Fruit fly (Drosophila melanogaster) whole organism, embryonic: ENCODE measurements around the gene egh.

Experiments
- BtbVII ChIP-seq: fragments of 200-800 bp; sonication (Bioruptor generic); optimal IDR thresholded peaks from 3 replicates; lab custom pipeline; 2017; ENCODE audit warnings: missing biosample characterization, mild to moderate bottlenecking, missing genetic modification characterization
- CG10147 ChIP-seq: fragments of 200-800 bp; sonication (Bioruptor generic); optimal IDR thresholded peaks from 2 replicates; lab custom pipeline; 2019; ENCODE audit warnings: missing biosample characterization, mild to moderate bottlenecking, missing genetic modification characterization, moderate library complexity
- CG11398 ChIP-seq: fragments of 200-800 bp; sonication (Bioruptor generic); optimal IDR thresholded peaks from 2 replicates; lab custom pipeline; 2016; ENCODE audit warnings: missing biosample characterization, missing genetic modification characterization
- CG11695 ChIP-seq: fragments of 200-800 bp; sonication (Bioruptor generic); IDR thresholded peaks from 3 replicates; pipeline ENCODE4 v1.3.6; 2022; ENCODE audit warnings: missing biosample characterization, missing genetic modification characterization
- CG14050 ChIP-seq: fragments of 200-800 bp; sonication (Bioruptor generic); IDR thresholded peaks from 3 replicates; pipeline ENCODE4 v1.3.6; 2022; ENCODE audit warnings: missing biosample characterization, missing genetic modification characterization
- CG14965 ChIP-seq: fragments of 200-800 bp; sonication (Bioruptor generic); optimal IDR thresholded peaks from 2 replicates; lab custom pipeline; 2016; ENCODE audit warnings: missing biosample characterization, missing genetic modification characterization, borderline replicate concordance
- CG17186 ChIP-seq: fragments of 200-800 bp; sonication (Bioruptor generic); optimal IDR thresholded peaks from 3 replicates; lab custom pipeline; 2017; ENCODE audit warnings: missing biosample characterization, missing genetic modification reagents, missing genetic modification characterization
- CG17568 ChIP-seq: fragments of 200-800 bp; sonication (Bioruptor generic); optimal IDR thresholded peaks from 2 replicates; lab custom pipeline; 2018; ENCODE audit warnings: missing biosample characterization, mild to moderate bottlenecking, missing genetic modification characterization, moderate library complexity
- CG1792 ChIP-seq: fragments of 200-800 bp; sonication (Bioruptor generic); optimal IDR thresholded peaks from 2 replicates; lab custom pipeline; 2016; ENCODE audit warnings: missing biosample characterization, missing genetic modification characterization
- CG1832 ChIP-seq: fragments of 200-800 bp; sonication (Bioruptor generic); optimal IDR thresholded peaks from 2 replicates; lab custom pipeline; 2017; ENCODE audit warnings: missing biosample characterization, mild to moderate bottlenecking, missing genetic modification characterization, inconsistent platforms
- CG32772 ChIP-seq: fragments of 200-800 bp; sonication (Bioruptor generic); IDR thresholded peaks from 2 replicates; pipeline ENCODE4 v1.3.6; 2022; ENCODE audit warnings: missing biosample characterization, missing genetic modification characterization
- CG3838 ChIP-seq: fragments of 200-800 bp; sonication (Bioruptor generic); optimal IDR thresholded peaks from 3 replicates; lab custom pipeline; 2016; ENCODE audit warnings: missing biosample characterization, missing genetic modification characterization
- CG43689 ChIP-seq: fragments of 200-800 bp; sonication (Bioruptor generic); IDR thresholded peaks from 2 replicates; pipeline ENCODE4 v1.3.6; 2022; ENCODE audit warnings: missing biosample characterization, missing genetic modification characterization
- CG6654 ChIP-seq: fragments of 200-800 bp; sonication (Bioruptor generic); optimal IDR thresholded peaks from 2 replicates; lab custom pipeline; 2017; ENCODE audit warnings: missing biosample characterization, mild to moderate bottlenecking, missing genetic modification characterization
- CG6683 ChIP-seq: fragments of 200-800 bp; sonication (Bioruptor generic); optimal IDR thresholded peaks from 2 replicates; lab custom pipeline; 2017; ENCODE audit warnings: missing biosample characterization, mild to moderate bottlenecking, missing genetic modification characterization, missing genetic modification reagents
- CG8281 ChIP-seq: fragments of 200-800 bp; sonication (Bioruptor generic); optimal IDR thresholded peaks from 2 replicates; lab custom pipeline; 2018; ENCODE audit warnings: missing biosample characterization, mild to moderate bottlenecking, missing genetic modification characterization, moderate library complexity
- CG9797 ChIP-seq: fragments of 200-800 bp; sonication (Bioruptor generic); optimal IDR thresholded peaks from 3 replicates; lab custom pipeline; 2018; ENCODE audit warnings: missing biosample characterization, mild to moderate bottlenecking, missing genetic modification characterization
- Chrac-16 ChIP-seq: fragments of 200-800 bp; sonication (Bioruptor generic); optimal IDR thresholded peaks from 3 replicates; lab custom pipeline; 2016; ENCODE audit warnings: missing biosample characterization, missing genetic modification characterization
- Dref ChIP-seq: fragments of 200-800 bp; sonication (Bioruptor generic); IDR thresholded peaks from 2 replicates; pipeline ENCODE4 v1.3.6; 2022; ENCODE audit warnings: missing biosample characterization, missing genetic modification characterization
- ERR ChIP-seq: fragments of 200-800 bp; sonication (Bioruptor generic); optimal IDR thresholded peaks from 2 replicates; lab custom pipeline; 2016; ENCODE audit warnings: missing biosample characterization, missing genetic modification characterization
- Eip74EF ChIP-seq, 2 experiments: fragments of 200-800 bp in 1 of 2; fragments of >200 bp in 1 of 2; sonication (Bioruptor generic) in 1 of 2; optimal IDR thresholded peaks; 2 replicates each; lab custom pipeline; 2017 to 2019; ENCODE audit warnings: missing biosample characterization in 2 of 2, missing genetic modification characterization in 2 of 2, mild to moderate bottlenecking in 1 of 2, moderate library complexity in 1 of 2
- Ets97D ChIP-seq: fragments of 200-800 bp; sonication (Bioruptor generic); optimal IDR thresholded peaks from 3 replicates; lab custom pipeline; 2016; ENCODE audit warnings: missing biosample characterization, missing genetic modification characterization
- NC2β ChIP-seq: fragments of 200-800 bp; sonication (Bioruptor generic); optimal IDR thresholded peaks from 2 replicates; lab custom pipeline; 2016; ENCODE audit warnings: missing biosample characterization, missing genetic modification characterization
- Nf-YA ChIP-seq: fragments of 200-800 bp; sonication (Bioruptor generic); IDR thresholded peaks from 2 replicates; pipeline ENCODE4 v1.3.6; 2022; ENCODE audit warnings: missing biosample characterization, missing genetic modification characterization
- Opbp ChIP-seq: fragments of 200-800 bp; sonication (Bioruptor generic); IDR thresholded peaks from 3 replicates; pipeline ENCODE4 v1.3.6; 2022; ENCODE audit warnings: missing biosample characterization, missing genetic modification characterization; ENCODE audit not compliant: partially characterized antibody
- Six4 ChIP-seq: fragments of 200-800 bp; sonication (Bioruptor generic); optimal IDR thresholded peaks from 2 replicates; lab custom pipeline; 2016; ENCODE audit warnings: missing biosample characterization, missing genetic modification characterization
- Spps ChIP-seq: fragments of 200-800 bp; sonication (Bioruptor generic); optimal IDR thresholded peaks from 2 replicates; lab custom pipeline; 2018; ENCODE audit warnings: missing biosample characterization, mild to moderate bottlenecking, missing genetic modification characterization
- Sry-β ChIP-seq: fragments of 200-800 bp; sonication (Bioruptor generic); optimal IDR thresholded peaks from 2 replicates; lab custom pipeline; 2018; ENCODE audit warnings: missing biosample characterization, mild to moderate bottlenecking, missing genetic modification characterization, moderate library complexity
- cad ChIP-seq: fragments of >200 bp; optimal IDR thresholded peaks from 2 replicates; lab custom pipeline; 2017; ENCODE audit warnings: missing biosample characterization, missing genetic modification characterization
- chn ChIP-seq: fragments of 200-800 bp; sonication (Bioruptor generic); optimal IDR thresholded peaks from 2 replicates; lab custom pipeline; 2016; ENCODE audit warnings: missing biosample characterization, missing genetic modification characterization
- ci ChIP-seq: fragments of 200-800 bp; sonication (Bioruptor generic); IDR thresholded peaks from 3 replicates; pipeline ENCODE4 v1.3.6; 2022; ENCODE audit warnings: missing biosample characterization, missing genetic modification characterization
- dati ChIP-seq: fragments of 200-800 bp; sonication (Bioruptor generic); IDR thresholded peaks from 2 replicates; pipeline ENCODE4 v1.3.6; 2022; ENCODE audit warnings: missing biosample characterization, missing genetic modification characterization
- dimm ChIP-seq: fragments of 200-800 bp; sonication (Bioruptor generic); IDR thresholded peaks from 2 replicates; pipeline ENCODE4 v1.3.6; 2022; ENCODE audit warnings: missing biosample characterization, missing genetic modification characterization
- dpn ChIP-seq, 2 experiments: fragments of 200-800 bp; sonication (Bioruptor generic); optimal IDR thresholded peaks; 3 replicates each; lab custom pipeline; 2016; ENCODE audit warnings: missing biosample characterization in 2 of 2, missing genetic modification characterization in 2 of 2
- eyg ChIP-seq: fragments of 200-800 bp; sonication (Bioruptor generic); optimal IDR thresholded peaks from 3 replicates; lab custom pipeline; 2016; ENCODE audit warnings: missing biosample characterization, missing genetic modification characterization
- fd102C ChIP-seq: fragments of 200-800 bp; sonication (Bioruptor generic); optimal IDR thresholded peaks from 2 replicates; lab custom pipeline; 2018; ENCODE audit warnings: missing biosample characterization, mild to moderate bottlenecking, missing genetic modification characterization, moderate library complexity
- fru ChIP-seq: fragments of >200 bp; optimal IDR thresholded peaks from 2 replicates; lab custom pipeline; 2017
- gce ChIP-seq: fragments of 200-800 bp; sonication (Bioruptor generic); IDR thresholded peaks from 3 replicates; pipeline ENCODE4 v1.3.6; 2022; ENCODE audit warnings: missing biosample characterization, missing genetic modification characterization
- hb ChIP-seq: fragments of 200-800 bp; sonication (Bioruptor generic); IDR thresholded peaks from 3 replicates; pipeline ENCODE4 v1.3.6; 2022; ENCODE audit warnings: missing biosample characterization, missing genetic modification characterization; ENCODE audit not compliant: partially characterized antibody
- ind ChIP-seq: fragments of 200-800 bp; sonication (Bioruptor generic); optimal IDR thresholded peaks from 3 replicates; lab custom pipeline; 2016; ENCODE audit warnings: missing biosample characterization, missing genetic modification characterization
- inv ChIP-seq: fragments of 200-800 bp; sonication (Bioruptor generic); IDR thresholded peaks from 2 replicates; pipeline ENCODE4 v1.3.6; 2022; ENCODE audit warnings: missing biosample characterization, missing genetic modification characterization; ENCODE audit not compliant: partially characterized antibody
- ken ChIP-seq: fragments of 200-800 bp; sonication (Bioruptor generic); IDR thresholded peaks from 3 replicates; pipeline ENCODE4 v1.3.6; 2022; ENCODE audit warnings: missing biosample characterization, missing genetic modification characterization
- maf-S ChIP-seq: fragments of 200-800 bp; sonication (Bioruptor generic); optimal IDR thresholded peaks from 2 replicates; lab custom pipeline; 2016; ENCODE audit warnings: missing biosample characterization, missing genetic modification characterization
- repo ChIP-seq: fragments of 200-800 bp; sonication (Bioruptor generic); optimal IDR thresholded peaks from 2 replicates; lab custom pipeline; 2016; ENCODE audit warnings: missing biosample characterization, missing genetic modification characterization
- sima ChIP-seq: fragments of 200-800 bp; sonication (Bioruptor generic); optimal IDR thresholded peaks from 2 replicates; lab custom pipeline; 2016; ENCODE audit warnings: missing biosample characterization, missing genetic modification characterization
- sr ChIP-seq: fragments of 200-800 bp; sonication (Bioruptor generic); IDR thresholded peaks from 3 replicates; pipeline ENCODE4 v1.3.6; 2022; ENCODE audit warnings: missing biosample characterization, missing genetic modification characterization
- tup ChIP-seq: fragments of 200-800 bp; sonication (Bioruptor generic); optimal IDR thresholded peaks from 2 replicates; lab custom pipeline; 2016; ENCODE audit warnings: missing biosample characterization, mild to moderate bottlenecking, missing genetic modification characterization, moderate library complexity
- tx ChIP-seq: fragments of 200-800 bp; sonication (Bioruptor generic); optimal IDR thresholded peaks from 2 replicates; lab custom pipeline; 2016; ENCODE audit warnings: missing biosample characterization, missing genetic modification characterization
- z ChIP-seq: fragments of 200-800 bp; sonication (Bioruptor generic); IDR thresholded peaks from 3 replicates; pipeline ENCODE4 v1.3.6; 2022; ENCODE audit warnings: missing biosample characterization, missing genetic modification characterization
- zfh1 ChIP-seq: fragments of 200-800 bp; sonication (Bioruptor generic); IDR thresholded peaks from 3 replicates; pipeline ENCODE4 v1.3.6; 2022; ENCODE audit warnings: missing biosample characterization, missing genetic modification characterization

The egh gene

DNA sequence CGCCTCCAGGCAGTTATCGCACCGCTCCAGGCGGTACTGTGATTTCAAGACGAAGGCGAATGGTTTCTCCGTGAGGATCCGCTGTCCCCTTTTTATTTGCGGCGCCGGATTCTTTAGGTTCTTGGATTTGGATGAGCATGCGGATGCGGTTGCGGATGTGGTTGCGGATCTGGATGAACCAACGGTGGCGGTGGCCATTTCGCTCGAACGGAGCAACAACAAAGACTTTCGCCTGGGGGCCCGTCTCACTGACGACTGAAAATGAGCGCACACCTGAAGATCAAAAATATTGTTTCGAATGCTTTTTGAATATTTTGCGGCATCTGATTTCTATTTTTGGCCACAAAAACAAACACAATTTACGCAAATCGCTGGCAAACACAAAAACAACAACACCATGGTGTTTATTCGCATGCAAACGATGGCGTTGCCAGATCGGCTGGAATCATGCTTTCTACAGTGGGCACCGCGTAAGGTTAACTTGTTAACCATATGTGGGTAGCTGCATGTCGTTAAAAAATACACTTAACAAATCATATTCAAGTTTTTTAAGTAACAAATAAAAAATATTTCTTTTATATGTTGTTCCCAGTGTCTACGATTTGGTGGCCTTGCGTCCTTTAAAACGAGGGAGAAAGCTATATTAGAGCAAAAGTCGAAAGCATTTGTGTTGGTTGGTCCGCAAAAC, 20.3 kb downstream of the egh start, which contains the start of gene Smyd3 (continued):
- peak; percentile 59 for TF ChIP-seq CG6683
- TF ChIP-seq CG1792 (GFP tag; lab: Kevin White, UChicago): peak; percentile 46
- TF ChIP-seq repo (GFP tag; lab: Kevin White, UChicago): peak; percentile 21
- TF ChIP-seq cad (GFP tag; lab: Kevin White, UChicago): no peak
- TF ChIP-seq Spps: peak; percentile 40
- TF ChIP-seq dati (GFP tag; lab: Robert Waterston, UW): peak; percentile 56; the same call in 1 of the 2 replicates
- TF ChIP-seq CG3838 (GFP tag; lab: Kevin White, UChicago): peak; percentile 50
- TF ChIP-seq CG14965 (GFP tag; lab: Kevin White, UChicago): no peak
- TF ChIP-seq z: no peak
- TF ChIP-seq sr (GFP tag; lab: Robert Waterston, UW): peak; percentile 31; the same call in 1 of the 3 replicates
- peak; percentile 48 for TF ChIP-seq tx (GFP tag; lab: Kevin White, UChicago)
- TF ChIP-seq ERR (GFP tag; lab: Kevin White, UChicago): peak; percentile 65
- TF ChIP-seq eyg: peak; percentile 62
- no peak for TF ChIP-seq Eip74EF (GFP tag; optimal IDR thresholded peaks at IDR 0.05; lab: Kevin White, UChicago)
- peak; percentile 87 for TF ChIP-seq zfh1 (GFP tag; lab: Robert Waterston, UW)
- TF ChIP-seq ken (GFP tag; lab: Robert Waterston, UW): peak; percentile 75; the same call in 2 of the 3 replicates
- TF ChIP-seq maf-S (GFP tag; lab: Kevin White, UChicago): peak; percentile 53
- TF ChIP-seq CG1832 (GFP tag; lab: Kevin White, UChicago): no peak
- peak; percentile 39 for TF ChIP-seq CG11398 (GFP tag; lab: Kevin White, UChicago)
- peak; percentile 53 for TF ChIP-seq tup (GFP tag; lab: Kevin White, UChicago)
- no peak for TF ChIP-seq fd102C
- peak; percentile 65 for TF ChIP-seq Ets97D (GFP tag; lab: Kevin White, UChicago)
- TF ChIP-seq CG32772: peak; percentile 73
- TF ChIP-seq dimm (GFP tag; lab: Robert Waterston, UW): no peak
- TF ChIP-seq CG6654 (GFP tag; lab: Kevin White, UChicago): peak; percentile 32
- peak; percentile 74 for TF ChIP-seq NC2β (GFP tag; lab: Kevin White, UChicago)
- TF ChIP-seq Chrac-16 (GFP tag; lab: Kevin White, UChicago): peak; percentile 80
- peak; percentile 72 for TF ChIP-seq CG14050 (GFP tag; lab: Robert Waterston, UW)
- 0 out of 3 replicates have a peak, but pooled peaks have one; percentile 49 for TF ChIP-seq gce (GFP tag; lab: Robert Waterston, UW)
- 0 out of 2 replicates have a peak, but pooled peaks have one; percentile 26 for TF ChIP-seq Dref
- peak; percentile 76 for TF ChIP-seq chn
- peak; percentile 80 to 81 for TF ChIP-seq dpn (GFP tag; optimal IDR thresholded peaks at IDR 0.05; lab: Kevin White, UChicago)
- TF ChIP-seq ci (GFP tag; lab: Robert Waterston, UW): peak; percentile 90
- TF ChIP-seq BtbVII (GFP tag; lab: Kevin White, UChicago): peak; percentile 40
- peak; percentile 72 for TF ChIP-seq Nf-YA (GFP tag; lab: Robert Waterston, UW)
- TF ChIP-seq CG17186 (GFP tag; lab: Kevin White, UChicago): no peak
- TF ChIP-seq Sry-β (GFP tag; lab: Kevin White, UChicago): no peak
- no peak for TF ChIP-seq inv (GFP tag; lab: Robert Waterston, UW)
- no peak for TF ChIP-seq CG17568
- no peak for TF ChIP-seq Opbp (GFP tag; lab: Robert Waterston, UW)
- TF ChIP-seq CG11695 (GFP tag; lab: Robert Waterston, UW): peak; percentile 66
- TF ChIP-seq CG8281 (tag; lab: Kevin White, UChicago): peak; percentile 1
- no peak for TF ChIP-seq CG9797 (GFP tag; lab: Kevin White, UChicago)
- no peak for TF ChIP-seq hb (GFP tag; lab: Robert Waterston, UW)
- peak; percentile 84 for TF ChIP-seq ind
- TF ChIP-seq sima (GFP tag; lab: Kevin White, UChicago): no peak
- TF ChIP-seq CG10147 (GFP tag; lab: Kevin White, UChicago): no peak
- peak; percentile 35; the same call in 1 of the 2 replicates for TF ChIP-seq CG43689 (GFP tag; lab: Robert Waterston, UW)
- no peak for TF ChIP-seq fru
- TF ChIP-seq Six4 (GFP tag; lab: Kevin White, UChicago): peak; percentile 42
